Worm (Caenorhabditis elegans) whole organism, L4/young adult: Measurements from ENCODE around the gene ins-16.

ENCODE experiments used
- W03F9.2 ChIP-seq: fragments of 150-350 bp; optimal IDR thresholded peaks from 2 replicates; lab custom pipeline; 2014; ENCODE audit warnings: missing biosample characterization, missing genetic modification characterization
- him-1 ChIP-seq: sonication (generic microtip); optimal IDR thresholded peaks from 2 replicates; lab custom pipeline; 2016; ENCODE audit warnings: missing genotype, missing genetic modification reagents, missing genetic modification characterization, missing compliant biosample characterization

ce11 chrIII:2092409-2092808 is 31.7 kb upstream of the ins-16 start, which contains the start of gene Y48G9A.9:
- no peak for TF ChIP-seq W03F9.2 (tag; lab: Kevin White, UChicago)
- no peak for TF ChIP-seq him-1 (tag; lab: Kevin White, UChicago)
